Fruit fly (Drosophila melanogaster) S2 (cell line): ENCODE data around the gene CG46448.

Experiments used
- CG8478 ChIP-seq: fragments of >200 bp; optimal IDR thresholded peaks from 2 replicates; lab custom pipeline; 2018
- CTCF ChIP-seq, 2 experiments: fragments of >200 bp; optimal IDR thresholded peaks; 2 replicates each; lab custom pipeline; 2018

DNA sequence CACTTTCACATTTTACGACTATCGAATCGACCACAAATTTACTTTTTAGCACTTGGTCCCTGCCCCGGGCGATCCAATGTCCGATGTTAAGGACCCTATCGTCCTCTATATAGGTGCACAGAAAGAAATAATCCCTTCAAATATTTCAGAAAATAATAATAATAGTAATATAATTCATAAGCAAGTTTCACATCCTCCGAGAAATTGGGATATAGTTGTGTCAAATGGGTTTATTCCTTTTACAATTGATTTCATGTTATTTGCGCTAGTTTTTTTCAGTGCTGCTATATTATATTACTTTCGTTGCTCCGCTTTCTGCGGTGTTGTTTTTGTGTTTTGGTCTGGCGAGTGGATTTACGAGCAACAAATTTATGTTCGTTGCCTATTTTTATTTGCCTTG, 43.0 kb upstream of the CG46448 start:
- TF ChIP-seq CTCF (optimal IDR thresholded peaks at IDR 0.05; lab: Kevin White, UChicago) (no peak), CG8478 (no peak)
